ENCODE assay signal across 5 fruit fly cellular contexts in the genomic region with DNA sequence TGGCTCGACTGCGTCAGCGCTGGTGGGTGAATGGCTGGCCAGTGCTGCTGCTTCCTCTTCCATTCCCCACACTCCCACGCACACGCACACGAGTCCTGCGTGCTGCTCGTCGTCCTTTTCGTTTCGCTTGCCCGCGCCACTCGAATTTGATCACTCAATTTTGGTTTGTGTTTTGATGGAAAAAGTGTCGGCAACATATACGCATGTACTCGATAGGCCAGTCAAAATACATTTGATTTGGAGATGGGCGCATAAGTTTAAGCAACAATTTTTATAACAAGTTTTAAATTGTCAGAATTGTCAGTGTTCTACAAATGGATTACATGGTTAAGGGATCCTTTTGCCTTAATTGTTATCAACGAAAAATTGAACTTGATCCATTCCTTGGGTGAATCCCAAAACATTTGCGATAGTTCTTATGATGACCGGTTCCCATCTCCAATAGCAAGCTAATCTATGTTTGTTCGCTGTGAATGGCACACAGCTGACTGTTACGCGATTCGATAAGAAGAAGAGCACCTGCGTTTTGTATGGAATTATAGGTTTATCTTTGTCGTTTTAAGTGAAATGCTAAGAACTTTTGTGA.
TF ChIP-seq lines count a peak whose summit lies in the region.

A gene (minus strand): TSS at position 295 of the 586 bp plus-strand sequence.
A gene (plus strand): TSS at position 487 of the 586 bp plus-strand sequence.

- TF ChIP-seq CTCF in whole organism, embryonic (GFP tag; optimal IDR thresholded peaks at IDR 0.05; lab: Kevin White, UChicago): no peak

TF ChIP-seq in whole organism, adult, 20 proteins besides CTCF, POLR2A, EP300 and RAD21:
- TF ChIP-seq CG1620 (GFP tag; optimal IDR thresholded peaks at IDR 0.05; lab: Kevin White, UChicago) (peak; percentile 28), Clk (GFP tag; optimal IDR thresholded peaks at IDR 0.05; lab: Kevin White, UChicago) (no peak), CG7045 (GFP tag; optimal IDR thresholded peaks at IDR 0.05; lab: Kevin White, UChicago) (peak; percentile 41), pad (GFP tag; optimal IDR thresholded peaks at IDR 0.05; lab: Kevin White, UChicago) (peak; percentile 48), Crg-1 (GFP tag; optimal IDR thresholded peaks at IDR 0.05; lab: Kevin White, UChicago) (peak; percentile 9), tj (GFP tag; optimal IDR thresholded peaks at IDR 0.05; lab: Kevin White, UChicago) (peak; percentile 13), CG7101 (tag; optimal IDR thresholded peaks at IDR 0.05; lab: Kevin White, UChicago) (peak; percentile 29), CG11617 (GFP tag; optimal IDR thresholded peaks at IDR 0.05; lab: Kevin White, UChicago) (peak; percentile 70), Hr96 (GFP tag; optimal IDR thresholded peaks at IDR 0.05; lab: Kevin White, UChicago) (peak; percentile 70), cic (GFP tag; optimal IDR thresholded peaks at IDR 0.05; lab: Kevin White, UChicago) (no peak), CG14711 (tag; optimal IDR thresholded peaks at IDR 0.05; lab: Kevin White, UChicago) (no peak), CG12768 (GFP tag; optimal IDR thresholded peaks at IDR 0.05; lab: Kevin White, UChicago) (peak; percentile 28), kay (GFP tag; lab: Kevin White, UChicago; ENCODE audit: borderline replicate concordance) (no peak), Mnt (GFP tag; optimal IDR thresholded peaks at IDR 0.05; lab: Kevin White, UChicago) (peak; percentile 21), CG33017 (tag; optimal IDR thresholded peaks at IDR 0.05; lab: Kevin White, UChicago) (peak; percentile 20)

TF ChIP-seq in whole organism, embryonic, 481 proteins besides CTCF, POLR2A, EP300 and RAD21 (continues in another document):
- TF ChIP-seq crol (GFP tag; IDR thresholded peaks at IDR 0.05; lab: Robert Waterston, UW) (no peak), Spps (tag; optimal IDR thresholded peaks at IDR 0.05; lab: Kevin White, UChicago) (no peak), CG17359 (tag; optimal IDR thresholded peaks at IDR 0.05; lab: Kevin White, UChicago) (no peak), CG4404 (GFP tag; IDR thresholded peaks at IDR 0.05; lab: Robert Waterston, UW) (no peak), CG32532 (GFP tag; IDR thresholded peaks at IDR 0.05; lab: Robert Waterston, UW) (no peak), eve (GFP tag; optimal IDR thresholded peaks at IDR 0.05; lab: Kevin White, UChicago) (no peak), HLH4C (GFP tag; IDR thresholded peaks at IDR 0.05; lab: Robert Waterston, UW; ENCODE audit: partially characterized antibody) (peak; percentile 33; the same call in 1 of the 3 replicates), exex (tag; optimal IDR thresholded peaks at IDR 0.05; lab: Kevin White, UChicago) (no peak), NC2β (GFP tag; optimal IDR thresholded peaks at IDR 0.05; lab: Kevin White, UChicago) (peak; percentile 53), CG1832 (GFP tag; optimal IDR thresholded peaks at IDR 0.05; lab: Kevin White, UChicago) (no peak), CG2712 (tag; optimal IDR thresholded peaks at IDR 0.05; lab: Kevin White, UChicago) (peak; percentile 32), CG5953 (GFP tag; IDR thresholded peaks at IDR 0.05; lab: Robert Waterston, UW) (no peak), ham (GFP tag; IDR thresholded peaks at IDR 0.05; lab: Robert Waterston, UW) (no peak), mirr (GFP tag; optimal IDR thresholded peaks at IDR 0.05; lab: Kevin White, UChicago) (no peak), gsb (GFP tag; IDR thresholded peaks at IDR 0.05; lab: Robert Waterston, UW) (no peak), NC2α (GFP tag; optimal IDR thresholded peaks at IDR 0.05; lab: Kevin White, UChicago) (no peak), twi (tag; optimal IDR thresholded peaks at IDR 0.05; lab: Kevin White, UChicago) (no peak), otp (GFP tag; IDR thresholded peaks at IDR 0.05; lab: Robert Waterston, UW) (no peak)

TF ChIP-seq in whole organism, prepupa, 60 proteins besides CTCF, POLR2A, EP300 and RAD21 (continues in another document):
- TF ChIP-seq dac (GFP tag; optimal IDR thresholded peaks at IDR 0.05; lab: Kevin White, UChicago) (peak; percentile 3), CG7368 (GFP tag; optimal IDR thresholded peaks at IDR 0.05; lab: Kevin White, UChicago) (no peak), CG34406 (GFP tag; optimal IDR thresholded peaks at IDR 0.05; lab: Kevin White, UChicago) (no peak), achi (GFP tag; optimal IDR thresholded peaks at IDR 0.05; lab: Kevin White, UChicago) (peak; percentile 38), CG11762 (GFP tag; optimal IDR thresholded peaks at IDR 0.05; lab: Kevin White, UChicago; ENCODE audit: insufficient read depth) (no peak), CG8119 (GFP tag; IDR thresholded peaks at IDR 0.05; lab: Robert Waterston, UW) (no peak), Smox (GFP tag; optimal IDR thresholded peaks at IDR 0.05; lab: Kevin White, UChicago) (no peak), net (GFP tag; optimal IDR thresholded peaks at IDR 0.05; lab: Kevin White, UChicago) (no peak), Met (GFP tag; optimal IDR thresholded peaks at IDR 0.05; lab: Kevin White, UChicago) (no peak), CG6808 (GFP tag; optimal IDR thresholded peaks at IDR 0.05; lab: Kevin White, UChicago) (peak; percentile 20), CG31627 (GFP tag; optimal IDR thresholded peaks at IDR 0.05; lab: Kevin White, UChicago) (peak; percentile 68), Sox15 (GFP tag; optimal IDR thresholded peaks at IDR 0.05; lab: Kevin White, UChicago) (peak; percentile 51), CG9139 (GFP tag; optimal IDR thresholded peaks at IDR 0.05; lab: Kevin White, UChicago) (no peak), CG6163 (GFP tag; IDR thresholded peaks at IDR 0.05; lab: Robert Waterston, UW) (peak; percentile 28; the same call in 1 of the 3 replicates), esn (GFP tag; optimal IDR thresholded peaks at IDR 0.05; lab: Kevin White, UChicago) (peak; percentile 63), CG11902 (GFP tag; optimal IDR thresholded peaks at IDR 0.05; lab: Kevin White, UChicago) (peak; percentile 13), fkh (GFP tag; optimal IDR thresholded peaks at IDR 0.05; lab: Kevin White, UChicago) (no peak), Lpt (GFP tag; optimal IDR thresholded peaks at IDR 0.05; lab: Kevin White, UChicago) (no peak)

TF ChIP-seq in whole organism, pupa, 21 proteins besides CTCF, POLR2A, EP300 and RAD21 (continues in another document):
- TF ChIP-seq CG34367 (tag; optimal IDR thresholded peaks at IDR 0.05; lab: Kevin White, UChicago): peak; percentile 8
- no peak for TF ChIP-seq CG10348 (GFP tag; IDR thresholded peaks at IDR 0.05; lab: Robert Waterston, UW)
- TF ChIP-seq CG14655 (GFP tag; optimal IDR thresholded peaks at IDR 0.05; lab: Kevin White, UChicago): no peak
- no peak for TF ChIP-seq CG13204 (GFP tag; optimal IDR thresholded peaks at IDR 0.05; lab: Kevin White, UChicago)
- TF ChIP-seq D1 (tag; optimal IDR thresholded peaks at IDR 0.05; lab: Kevin White, UChicago): no peak
- TF ChIP-seq fd96Ca (GFP tag; IDR thresholded peaks at IDR 0.05; lab: Robert Waterston, UW): no peak; the same call in 2 of the 3 replicates
- no peak for TF ChIP-seq Pif1A (GFP tag; optimal IDR thresholded peaks at IDR 0.05; lab: Kevin White, UChicago)
- TF ChIP-seq CG8301 (tag; optimal IDR thresholded peaks at IDR 0.05; lab: Kevin White, UChicago): no peak
- TF ChIP-seq CG17806 (tag; optimal IDR thresholded peaks at IDR 0.05; lab: Kevin White, UChicago): no peak
- no peak for TF ChIP-seq Snoo (tag; optimal IDR thresholded peaks at IDR 0.05; lab: Kevin White, UChicago)
- no peak for TF ChIP-seq rn (GFP tag; IDR thresholded peaks at IDR 0.05; lab: Robert Waterston, UW)
- no peak for TF ChIP-seq gl (tag; optimal IDR thresholded peaks at IDR 0.05; lab: Kevin White, UChicago)
- no peak for TF ChIP-seq Ets98B (GFP tag; IDR thresholded peaks at IDR 0.05; lab: Robert Waterston, UW)
- no peak for TF ChIP-seq Pif1B (GFP tag; optimal IDR thresholded peaks at IDR 0.05; lab: Kevin White, UChicago)
- TF ChIP-seq CG8159 (tag; optimal IDR thresholded peaks at IDR 0.05; lab: Kevin White, UChicago): peak; percentile 32
- no peak for TF ChIP-seq CG32121 (GFP tag; IDR thresholded peaks at IDR 0.05; lab: Robert Waterston, UW)
- TF ChIP-seq EcR (GFP tag; optimal IDR thresholded peaks at IDR 0.05; lab: Kevin White, UChicago): no peak
- TF ChIP-seq CG4496 (GFP tag; IDR thresholded peaks at IDR 0.05; lab: Robert Waterston, UW): peak; percentile 26; the same call in 1 of the 3 replicates
- TF ChIP-seq CG15710 (tag; optimal IDR thresholded peaks at IDR 0.05; lab: Kevin White, UChicago): peak; percentile 20
- TF ChIP-seq CG9948 (tag; optimal IDR thresholded peaks at IDR 0.05; lab: Kevin White, UChicago): no peak

TF ChIP-seq in whole organism, wandering third instar larva, 38 proteins besides CTCF, POLR2A, EP300 and RAD21 (continues in another document):
- TF ChIP-seq usp (GFP tag; optimal IDR thresholded peaks at IDR 0.05; lab: Kevin White, UChicago) (no peak), tai (GFP tag; optimal IDR thresholded peaks at IDR 0.05; lab: Kevin White, UChicago) (no peak), dmrt93B (GFP tag; optimal IDR thresholded peaks at IDR 0.05; lab: Kevin White, UChicago) (no peak), Jra (GFP tag; optimal IDR thresholded peaks at IDR 0.05; lab: Kevin White, UChicago) (peak; percentile 18), dsf (GFP tag; optimal IDR thresholded peaks at IDR 0.05; lab: Kevin White, UChicago; ENCODE audit: borderline replicate concordance) (peak; percentile 33), psq (GFP tag; optimal IDR thresholded peaks at IDR 0.05; lab: Kevin White, UChicago) (peak; percentile 46), N (GFP tag; optimal IDR thresholded peaks at IDR 0.05; lab: Kevin White, UChicago) (no peak), sv (GFP tag; optimal IDR thresholded peaks at IDR 0.05; lab: Kevin White, UChicago) (no peak), lola (GFP tag; optimal IDR thresholded peaks at IDR 0.05; lab: Kevin White, UChicago) (no peak), dl (GFP tag; optimal IDR thresholded peaks at IDR 0.05; lab: Kevin White, UChicago; ENCODE audit: insufficient read depth in 1 of 2, partially characterized antibody in 2 of 2) (no peak), rgr (GFP tag; optimal IDR thresholded peaks at IDR 0.05; lab: Kevin White, UChicago) (peak; percentile 37), Hr83 (GFP tag; optimal IDR thresholded peaks at IDR 0.05; lab: Kevin White, UChicago; ENCODE audit: poor library complexity, severe bottlenecking) (peak; percentile 44), HLH106 (tag; optimal IDR thresholded peaks at IDR 0.05; lab: Kevin White, UChicago) (peak; percentile 56), Dfd (GFP tag; optimal IDR thresholded peaks at IDR 0.05; lab: Kevin White, UChicago) (no peak), Sp1 (GFP tag; optimal IDR thresholded peaks at IDR 0.05; lab: Kevin White, UChicago) (peak; percentile 14), woc (GFP tag; optimal IDR thresholded peaks at IDR 0.05; lab: Kevin White, UChicago) (peak; percentile 88), sage (GFP tag; optimal IDR thresholded peaks at IDR 0.05; lab: Kevin White, UChicago) (no peak), GATAd (GFP tag; optimal IDR thresholded peaks at IDR 0.05; lab: Kevin White, UChicago) (no peak), CrebA (GFP tag; optimal IDR thresholded peaks at IDR 0.05; lab: Kevin White, UChicago; ENCODE audit: borderline replicate concordance) (no peak), pan (optimal IDR thresholded peaks at IDR 0.05; lab: Kevin White, UChicago) (no peak), CG32264 (GFP tag; optimal IDR thresholded peaks at IDR 0.05; lab: Kevin White, UChicago) (no peak), Hr78 (GFP tag; optimal IDR thresholded peaks at IDR 0.05; lab: Kevin White, UChicago) (no peak)
